Fruit fly (Drosophila melanogaster) whole organism, adult: Measurements from ENCODE around the gene CG42465.

Experiments
- CG11617 ChIP-seq: fragments of 200-800 bp; sonication (Bioruptor generic); optimal IDR thresholded peaks from 2 replicates; lab custom pipeline; 2017; ENCODE audit warnings: mild to moderate bottlenecking, missing biosample characterization, missing genetic modification reagents, missing genetic modification characterization
- CG12768 ChIP-seq: fragments of 200-800 bp; sonication (Bioruptor generic); optimal IDR thresholded peaks from 2 replicates; lab custom pipeline; 2017; ENCODE audit warnings: missing biosample characterization, missing genetic modification characterization, mild to moderate bottlenecking, moderate library complexity, missing genetic modification reagents
- CG14711 ChIP-seq: fragments of 200-800 bp; sonication (Bioruptor generic); optimal IDR thresholded peaks from 2 replicates; lab custom pipeline; 2018; ENCODE audit warnings: missing biosample characterization, mild to moderate bottlenecking, missing genetic modification characterization, moderate library complexity
- CG1620 ChIP-seq: fragments of 200-800 bp; sonication (Bioruptor generic); optimal IDR thresholded peaks from 2 replicates; lab custom pipeline; 2016; ENCODE audit warnings: missing biosample characterization, missing genetic modification characterization
- CG33017 ChIP-seq: fragments of 200-800 bp; sonication (Bioruptor generic); optimal IDR thresholded peaks from 2 replicates; lab custom pipeline; 2018; ENCODE audit warnings: missing biosample characterization, mild to moderate bottlenecking, missing genetic modification characterization, moderate library complexity
- CG5204 ChIP-seq: fragments of 200-800 bp; sonication (Bioruptor generic); optimal IDR thresholded peaks from 2 replicates; lab custom pipeline; 2016; ENCODE audit warnings: missing biosample characterization, missing genetic modification characterization
- CG7045 ChIP-seq: fragments of 200-800 bp; sonication (Bioruptor generic); optimal IDR thresholded peaks from 2 replicates; lab custom pipeline; 2017; ENCODE audit warnings: missing biosample characterization, mild to moderate bottlenecking, missing genetic modification characterization
- CG7101 ChIP-seq: fragments of 200-800 bp; sonication (Bioruptor generic); optimal IDR thresholded peaks from 2 replicates; lab custom pipeline; 2018; ENCODE audit warnings: missing biosample characterization, mild to moderate bottlenecking, missing genetic modification characterization, moderate library complexity
- Clk ChIP-seq: fragments of 200-800 bp; sonication (Bioruptor generic); optimal IDR thresholded peaks from 2 replicates; lab custom pipeline; 2017; ENCODE audit warnings: missing biosample characterization, missing genetic modification characterization
- Crg-1 ChIP-seq: fragments of 200-800 bp; sonication (Bioruptor generic); optimal IDR thresholded peaks from 2 replicates; lab custom pipeline; 2016; ENCODE audit warnings: missing biosample characterization, missing genetic modification characterization
- Hr96 ChIP-seq: fragments of 200-800 bp; sonication (Bioruptor generic); optimal IDR thresholded peaks from 2 replicates; lab custom pipeline; 2016; ENCODE audit warnings: missing biosample characterization, missing genetic modification characterization
- Mnt ChIP-seq: fragments of 200-800 bp; sonication (Bioruptor generic); optimal IDR thresholded peaks from 2 replicates; lab custom pipeline; 2016; ENCODE audit warnings: missing biosample characterization, mild to moderate bottlenecking, missing genetic modification characterization
- bab1 ChIP-seq: fragments of 200-800 bp; sonication (Bioruptor generic); optimal IDR thresholded peaks from 3 replicates; lab custom pipeline; 2019; ENCODE audit warnings: missing biosample characterization, mild to moderate bottlenecking, missing genetic modification characterization, moderate library complexity
- cic ChIP-seq: fragments of 200-800 bp; sonication (Bioruptor generic); optimal IDR thresholded peaks from 2 replicates; lab custom pipeline; 2017; ENCODE audit warnings: missing biosample characterization, mild to moderate bottlenecking, missing genetic modification characterization, moderate library complexity
- cnc ChIP-seq, 2 experiments: fragments of >200 bp; optimal IDR thresholded peaks; 2 replicates each; lab custom pipeline; 2017
- kay ChIP-seq: fragments of 200-800 bp; sonication (Bioruptor generic); peaks from one replicate; lab custom pipeline; 2016; ENCODE audit warnings: missing biosample characterization, missing genetic modification characterization, borderline replicate concordance
- ovo ChIP-seq: fragments of 200-800 bp; sonication (Bioruptor generic); optimal IDR thresholded peaks from 2 replicates; lab custom pipeline; 2016; ENCODE audit warnings: missing biosample characterization, missing genetic modification characterization
- pad ChIP-seq: fragments of 200-800 bp; sonication (Bioruptor generic); optimal IDR thresholded peaks from 3 replicates; lab custom pipeline; 2017; ENCODE audit warnings: missing biosample characterization, missing genetic modification characterization, mild to moderate bottlenecking, moderate library complexity, missing genetic modification reagents
- tj ChIP-seq: fragments of 200-800 bp; sonication (Bioruptor generic); optimal IDR thresholded peaks from 3 replicates; lab custom pipeline; 2017; ENCODE audit warnings: missing biosample characterization, mild to moderate bottlenecking, missing genetic modification characterization, moderate library complexity
- toe ChIP-seq: fragments of 200-800 bp; sonication (Bioruptor generic); optimal IDR thresholded peaks from 2 replicates; lab custom pipeline; 2016; ENCODE audit warnings: missing biosample characterization, missing genetic modification characterization

Gene CG42465

DNA sequence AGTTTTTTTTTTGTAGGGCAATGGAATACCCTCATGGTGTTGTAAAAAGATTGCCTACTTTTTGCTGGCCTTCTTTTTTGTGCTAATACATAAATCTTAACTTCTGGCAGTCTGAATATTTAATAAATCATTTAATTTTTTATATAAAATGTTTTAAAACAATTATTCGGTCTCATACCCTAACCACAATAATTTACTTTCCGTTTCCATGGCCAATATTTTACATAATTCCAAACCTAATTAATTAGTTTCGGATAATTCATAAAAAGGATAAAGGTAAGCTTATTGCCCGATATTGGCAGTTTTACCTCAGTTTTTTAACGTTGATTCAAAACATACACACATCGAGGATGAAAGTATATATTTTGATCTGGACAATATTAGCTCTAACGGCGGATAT lies at the start of gene CG42465:
Gene CG42465 (plus strand): TSS at position 301 of the 400 bp plus-strand sequence.
- TF ChIP-seq CG12768 (no peak), CG1620 (no peak), kay (GFP tag; lab: Kevin White, UChicago) (no peak), bab1 (no peak)

DNA sequence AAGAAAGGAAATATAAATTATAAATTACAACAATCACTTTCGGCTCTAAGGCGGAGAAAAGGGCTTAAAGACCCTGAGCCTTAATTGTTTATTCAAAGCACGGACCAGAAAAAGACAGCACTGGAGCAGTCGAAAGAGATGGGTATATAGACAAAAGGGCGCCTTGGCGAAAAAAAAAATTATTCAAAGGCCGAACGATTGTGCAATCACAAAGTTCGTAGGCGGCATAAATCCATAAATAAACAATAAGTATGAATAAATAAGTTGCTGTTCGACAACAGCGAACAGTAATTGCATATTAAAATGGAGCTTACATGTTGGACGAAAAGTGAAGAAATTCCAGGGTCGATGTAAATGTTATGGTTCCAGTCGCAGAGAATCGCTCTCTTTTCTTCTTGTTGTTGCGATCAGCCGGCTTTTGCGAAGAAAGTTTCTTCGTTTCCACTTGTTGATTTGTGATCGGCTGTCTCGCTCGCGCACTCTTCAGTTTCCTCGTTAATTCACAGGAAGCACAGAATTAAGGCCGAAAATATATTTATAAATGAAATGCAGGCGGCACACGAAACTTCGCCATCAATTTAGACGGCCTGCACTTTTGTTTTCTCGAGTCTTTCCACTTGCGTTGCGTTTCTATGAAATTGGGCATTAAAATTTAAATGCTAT lies 44.9 kb upstream of the CG42465 start:
- no peak for TF ChIP-seq CG1620

DNA sequence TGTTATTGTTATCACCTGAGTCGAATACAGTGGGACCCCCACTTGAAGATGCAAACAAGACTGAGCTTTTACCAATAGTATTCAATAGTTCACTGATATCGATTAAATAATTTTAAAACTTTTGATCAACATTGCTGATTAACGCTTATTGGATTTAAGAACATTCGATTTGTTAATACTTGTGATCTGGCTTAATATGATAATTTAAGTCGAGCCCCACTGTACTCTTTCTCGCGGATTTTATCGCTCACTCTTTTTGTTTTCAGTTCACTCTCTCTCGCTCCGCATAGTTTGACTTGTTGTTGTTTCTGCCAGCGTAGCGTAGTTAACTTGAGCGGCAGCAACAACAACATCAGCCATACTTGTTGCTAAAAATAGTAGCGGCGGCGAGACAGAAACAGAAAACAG lies 44.3 kb upstream of the CG42465 start:
- TF ChIP-seq CG1620 (peak; percentile 98), CG7101 (tag; lab: Kevin White, UChicago) (peak; percentile 99), CG11617 (GFP tag; lab: Kevin White, UChicago) (peak; percentile 99), Clk (GFP tag; lab: Kevin White, UChicago) (peak; percentile 97), Hr96 (GFP tag; lab: Kevin White, UChicago) (peak; percentile 99), kay (GFP tag; lab: Kevin White, UChicago) (peak; percentile 98), ovo (peak; percentile 95), CG7045 (GFP tag; lab: Kevin White, UChicago) (peak; percentile 98), CG33017 (tag; lab: Kevin White, UChicago) (peak; percentile 99), CG12768 (peak; percentile 99), bab1 (peak; percentile 99), CG14711 (tag; lab: Kevin White, UChicago) (peak; percentile 96), tj (GFP tag; lab: Kevin White, UChicago) (peak; percentile 90), cic (peak; percentile 93), Mnt (peak; percentile 96), CG5204 (GFP tag; lab: Kevin White, UChicago) (peak; percentile 98), pad (peak; percentile 92), cnc (optimal IDR thresholded peaks at IDR 0.05; lab: Kevin White, UChicago) (no peak), Crg-1 (GFP tag; lab: Kevin White, UChicago) (peak; percentile 98), toe (GFP tag; lab: Kevin White, UChicago) (peak; percentile 98)

DNA sequence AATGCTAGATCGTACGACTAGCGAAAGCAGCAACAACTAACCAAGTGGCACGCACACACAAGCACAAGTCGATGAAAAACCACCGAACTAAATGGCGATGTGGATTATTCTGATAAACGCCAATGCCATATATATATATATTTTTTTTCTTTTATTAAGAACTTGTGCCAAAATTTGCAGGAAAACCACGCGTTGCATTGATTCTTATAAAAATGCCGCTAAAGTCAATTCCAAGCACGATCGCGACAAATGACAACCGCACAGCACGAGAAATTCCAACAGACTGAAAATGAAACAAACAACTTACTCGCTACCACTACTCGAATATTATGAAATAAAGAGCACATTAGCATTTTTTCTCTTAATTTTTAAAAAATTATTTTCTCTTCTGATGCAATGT lies 43.3 kb upstream of the CG42465 start, which contains the start of gene for:
Gene for (minus strand): TSS at position 287 of the 400 bp plus-strand sequence.
- TF ChIP-seq Mnt = peak; percentile 64
- TF ChIP-seq CG33017 (tag; lab: Kevin White, UChicago) = no peak
- TF ChIP-seq CG12768 = peak; percentile 1

DNA sequence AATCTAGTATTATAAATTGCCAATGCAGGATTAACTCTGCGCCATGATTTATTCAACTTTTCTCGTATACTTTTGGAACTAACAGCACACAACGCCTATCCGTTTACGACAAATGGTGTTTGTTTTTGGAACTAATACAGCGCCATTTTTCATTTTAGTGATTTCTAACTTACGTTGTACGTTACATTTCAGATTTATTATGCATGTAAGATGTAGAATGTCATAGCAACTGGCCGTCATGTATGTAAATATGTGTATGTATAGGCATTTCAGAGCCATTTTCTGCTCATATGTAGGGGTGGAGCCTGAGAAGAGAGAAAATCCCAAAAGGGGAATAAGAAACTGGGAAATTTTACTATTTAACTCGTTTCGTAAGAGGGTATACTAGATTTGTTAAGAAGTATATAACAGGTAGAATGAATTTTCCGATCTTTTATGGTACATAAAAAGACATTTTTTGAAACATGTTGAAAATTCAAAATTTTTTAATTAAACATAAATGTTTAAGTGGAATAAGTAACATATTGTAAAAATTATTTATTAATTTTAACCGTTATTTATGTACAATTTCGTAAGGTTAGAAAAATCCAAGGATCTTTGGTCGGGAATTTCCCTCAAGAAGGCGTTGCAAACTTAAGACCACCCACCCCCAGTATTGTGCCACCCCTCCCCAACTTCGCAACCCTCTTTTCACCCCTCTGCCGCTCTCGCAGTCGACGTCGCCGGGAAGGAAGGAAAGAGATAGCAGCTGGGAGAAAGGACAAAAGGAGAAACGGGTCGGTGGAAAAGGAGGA lies 42.4 kb upstream of the CG42465 start:
- TF ChIP-seq bab1 = peak; percentile 12
- TF ChIP-seq CG7045 (GFP tag; lab: Kevin White, UChicago) = peak; percentile 9
- no peak for TF ChIP-seq CG5204 (GFP tag; lab: Kevin White, UChicago)
- no peak for TF ChIP-seq Mnt
- peak; percentile 58 for TF ChIP-seq ovo
- no peak for TF ChIP-seq Clk (GFP tag; lab: Kevin White, UChicago)
- no peak for TF ChIP-seq CG11617 (GFP tag; lab: Kevin White, UChicago)
- peak; percentile 30 for TF ChIP-seq cic
- no peak for TF ChIP-seq cnc (optimal IDR thresholded peaks at IDR 0.05; lab: Kevin White, UChicago)
- TF ChIP-seq CG1620 = peak; percentile 57
- TF ChIP-seq toe (GFP tag; lab: Kevin White, UChicago) = peak; percentile 55
- TF ChIP-seq kay (GFP tag; lab: Kevin White, UChicago) = no peak
- peak; percentile 45 for TF ChIP-seq Hr96 (GFP tag; lab: Kevin White, UChicago)
- no peak for TF ChIP-seq Crg-1 (GFP tag; lab: Kevin White, UChicago)
- peak; percentile 19 for TF ChIP-seq CG7101 (tag; lab: Kevin White, UChicago)
- no peak for TF ChIP-seq CG12768
- no peak for TF ChIP-seq CG33017 (tag; lab: Kevin White, UChicago)
- TF ChIP-seq pad = peak; percentile 99
- TF ChIP-seq CG14711 (tag; lab: Kevin White, UChicago) = no peak

- no peak for TF ChIP-seq Crg-1 (GFP tag; lab: Kevin White, UChicago)
- no peak for TF ChIP-seq CG7045 (GFP tag; lab: Kevin White, UChicago)
- peak; percentile 46 for TF ChIP-seq ovo
- TF ChIP-seq Clk (GFP tag; lab: Kevin White, UChicago) = no peak
- peak; percentile 97 for TF ChIP-seq pad
- no peak for TF ChIP-seq Hr96 (GFP tag; lab: Kevin White, UChicago)
Measured at dm6 chr2L:3662307-3662795, 37.6 kb upstream of the CG42465 start, which contains the start of gene Drgx. TSS of gene Drgx (plus strand) at chr2L:3662745.

DNA sequence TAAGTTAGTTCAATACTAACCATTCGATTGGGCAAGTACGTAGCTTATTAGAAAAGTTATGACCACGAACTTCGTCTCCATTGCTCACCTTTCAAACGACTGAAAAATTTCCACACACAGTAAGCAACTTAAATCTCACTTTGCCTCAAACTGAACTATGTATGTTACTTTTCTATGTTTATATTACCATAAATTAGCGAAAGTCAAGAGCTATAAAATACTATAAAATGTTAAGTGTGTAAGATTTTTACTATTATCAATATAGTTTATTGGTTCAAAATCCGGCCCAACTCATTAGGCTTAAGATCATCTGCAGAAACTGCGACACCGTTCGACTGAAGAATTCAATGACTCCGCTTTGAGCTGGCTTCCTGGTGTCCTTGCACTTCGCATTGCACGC lies 31.5 kb upstream of the CG42465 start, which contains the start of gene Sfp24Ba:
Gene Sfp24Ba (minus strand): TSS at position 101 of the 400 bp plus-strand sequence.
- TF ChIP-seq Hr96 (GFP tag; lab: Kevin White, UChicago) (no peak), Crg-1 (GFP tag; lab: Kevin White, UChicago) (no peak), CG5204 (GFP tag; lab: Kevin White, UChicago) (no peak), pad (no peak), kay (GFP tag; lab: Kevin White, UChicago) (no peak), bab1 (no peak)
